Worm (Caenorhabditis elegans) whole organism, mixed stage, embryonic: Measurements from ENCODE around the gene K06B9.6.
"Not testable (repeated sequence)": the region's sequence is repeated elsewhere in the genome, so short reads cannot be mapped to it uniquely, and the experiment has no call there.

Source experiments
- M03D4.4 ChIP-seq: sonication (generic microtip); optimal IDR thresholded peaks from 2 replicates; lab custom pipeline; 2017; ENCODE audit warnings: mild to moderate bottlenecking, missing genetic modification characterization, missing compliant biosample characterization
- bed-3 ChIP-seq: fragments of 200-800 bp; sonication (Bioruptor generic); optimal IDR thresholded peaks from 3 replicates; lab custom pipeline; 2018; ENCODE audit warnings: mild to moderate bottlenecking, missing genetic modification characterization, moderate library complexity, missing compliant biosample characterization
- blmp-1 ChIP-seq: fragments of 150-350 bp; optimal IDR thresholded peaks from 2 replicates; lab custom pipeline; 2014; ENCODE audit warnings: missing biosample characterization, missing genetic modification characterization
- ceh-39 ChIP-seq: fragments of 150-350 bp; optimal IDR thresholded peaks from 2 replicates; lab custom pipeline; 2014; ENCODE audit warnings: missing biosample characterization, missing genetic modification characterization
- ceh-43 ChIP-seq: fragments of 200-800 bp; sonication (Bioruptor generic); optimal IDR thresholded peaks from 2 replicates; lab custom pipeline; 2018; ENCODE audit warnings: mild to moderate bottlenecking, missing genetic modification characterization, moderate library complexity, missing compliant biosample characterization
- ceh-83 ChIP-seq: fragments of 200-800 bp; sonication (Bioruptor generic); optimal IDR thresholded peaks from 2 replicates; lab custom pipeline; 2018; ENCODE audit warnings: mild to moderate bottlenecking, missing genetic modification characterization, missing compliant biosample characterization
- ces-1 ChIP-seq: fragments of 150-350 bp; optimal IDR thresholded peaks from 2 replicates; lab custom pipeline; 2014; ENCODE audit warnings: missing biosample characterization, missing genetic modification reagents, missing genetic modification characterization
- cnd-1 ChIP-seq: fragments of 200-800 bp; sonication (Bioruptor generic); optimal IDR thresholded peaks from 2 replicates; lab custom pipeline; 2018; ENCODE audit warnings: mild to moderate bottlenecking, missing genetic modification characterization, missing compliant biosample characterization
- drap-1 ChIP-seq: fragments of 200-800 bp; sonication (Bioruptor generic); optimal IDR thresholded peaks from 3 replicates; lab custom pipeline; 2018; ENCODE audit warnings: mild to moderate bottlenecking, missing genetic modification characterization, missing compliant biosample characterization
- elt-3 ChIP-seq: fragments of 150-350 bp; optimal IDR thresholded peaks from 2 replicates; lab custom pipeline; 2014; ENCODE audit warnings: missing biosample characterization, missing genetic modification characterization
- flh-1 ChIP-seq: fragments of 200-800 bp; sonication (Bioruptor generic); optimal IDR thresholded peaks from 2 replicates; lab custom pipeline; 2018; ENCODE audit warnings: mild to moderate bottlenecking, missing genetic modification characterization, moderate library complexity, missing compliant biosample characterization
- ham-2 ChIP-seq: fragments of 200-800 bp; sonication (Bioruptor generic); optimal IDR thresholded peaks from 2 replicates; lab custom pipeline; 2018; ENCODE audit warnings: mild to moderate bottlenecking, missing genetic modification characterization, missing compliant biosample characterization
- hlh-1 ChIP-seq: fragments of 150-350 bp; optimal IDR thresholded peaks from 2 replicates; lab custom pipeline; 2014; ENCODE audit warnings: missing biosample characterization, missing genetic modification reagents, missing genetic modification characterization
- lin-13 ChIP-seq: fragments of 150-350 bp; optimal IDR thresholded peaks from 2 replicates; lab custom pipeline; 2014; ENCODE audit warnings: missing biosample characterization, missing genetic modification characterization
- lsy-2 ChIP-seq: fragments of 150-350 bp; optimal IDR thresholded peaks from 2 replicates; lab custom pipeline; 2014; ENCODE audit warnings: missing biosample characterization, missing genetic modification characterization
- mab-5 ChIP-seq: fragments of 150-350 bp; optimal IDR thresholded peaks from 2 replicates; lab custom pipeline; 2014; ENCODE audit warnings: missing biosample characterization, missing genetic modification characterization
- mep-1 ChIP-seq: fragments of 150-350 bp; optimal IDR thresholded peaks from 2 replicates; lab custom pipeline; 2017; ENCODE audit warnings: missing biosample characterization, missing genetic modification reagents, missing genetic modification characterization, inconsistent platforms
- mls-2 ChIP-seq: sonication (generic microtip); optimal IDR thresholded peaks from 2 replicates; lab custom pipeline; 2016; ENCODE audit warnings: mild to moderate bottlenecking, missing genetic modification characterization, moderate library complexity, missing compliant biosample characterization
- nhr-12 ChIP-seq: fragments of 150-350 bp; optimal IDR thresholded peaks from 2 replicates; lab custom pipeline; 2014; ENCODE audit warnings: missing biosample characterization, missing genetic modification characterization
- nhr-2 ChIP-seq: fragments of 150-350 bp; optimal IDR thresholded peaks from 2 replicates; lab custom pipeline; 2014; ENCODE audit warnings: missing biosample characterization, missing genetic modification characterization
- nhr-237 ChIP-seq: fragments of 150-350 bp; optimal IDR thresholded peaks from 2 replicates; lab custom pipeline; 2014; ENCODE audit warnings: missing biosample characterization, missing genetic modification characterization
- nhr-28 ChIP-seq: fragments of 150-350 bp; optimal IDR thresholded peaks from 2 replicates; lab custom pipeline; 2014; ENCODE audit warnings: missing biosample characterization, missing genetic modification characterization
- snpc-4 ChIP-seq: fragments of 150-350 bp; optimal IDR thresholded peaks from 2 replicates; lab custom pipeline; 2014; ENCODE audit warnings: missing biosample characterization, missing genetic modification characterization
- sptf-1 ChIP-seq: sonication (generic microtip); optimal IDR thresholded peaks from 2 replicates; lab custom pipeline; 2017; ENCODE audit warnings: mild to moderate bottlenecking, missing genetic modification characterization, moderate library complexity, missing compliant biosample characterization
- tbx-8 ChIP-seq: fragments of 200-800 bp; sonication (Bioruptor generic); optimal IDR thresholded peaks from 2 replicates; lab custom pipeline; 2018; ENCODE audit warnings: mild to moderate bottlenecking, missing genetic modification characterization, moderate library complexity, missing compliant biosample characterization
- unc-39 ChIP-seq: fragments of 150-350 bp; optimal IDR thresholded peaks from 2 replicates; lab custom pipeline; 2014; ENCODE audit warnings: missing biosample characterization, missing genetic modification characterization
- unc-62 ChIP-seq: fragments of 150-350 bp; optimal IDR thresholded peaks from 2 replicates; lab custom pipeline; 2014; ENCODE audit warnings: missing biosample characterization, missing genetic modification reagents, missing genetic modification characterization
- zip-8 ChIP-seq: fragments of 150-350 bp; optimal IDR thresholded peaks from 2 replicates; lab custom pipeline; 2014; ENCODE audit warnings: missing biosample characterization, missing genetic modification characterization

K06B9.6 gene

ce11 chrIV:4186099-4186498 is 10.5 kb downstream of the K06B9.6 start, which contains the start of gene K08D10.11:
K08D10.11 (minus strand) TSS chrIV:4186199.
- TF ChIP-seq bed-3; blmp-1 (tag; lab: Kevin White, UChicago); mls-2 (tag; lab: Kevin White, UChicago): not testable (repeated sequence)

DNA sequence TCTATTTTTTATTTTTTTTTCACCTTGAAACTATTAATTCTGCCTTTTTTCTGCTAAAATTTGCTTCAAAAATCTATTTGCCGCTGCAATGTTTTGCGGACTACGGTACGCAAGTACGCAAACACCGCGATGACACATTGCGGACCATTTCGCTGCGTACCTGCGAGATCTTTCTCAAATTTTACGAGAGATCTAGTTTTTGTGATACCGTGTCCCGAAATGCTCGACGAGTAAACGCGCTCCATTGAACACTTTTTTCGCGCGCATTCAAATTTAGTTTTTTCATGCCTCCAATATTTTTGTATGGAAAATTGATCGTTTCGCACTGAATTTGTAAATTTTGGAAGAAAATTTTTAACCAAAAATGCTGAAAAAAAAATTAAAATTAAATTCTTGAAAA is 11.9 kb downstream of the K06B9.6 start:
- peak; percentile 62 for TF ChIP-seq lsy-2

- TF ChIP-seq ces-1 (GFP tag; lab: Kevin White, UChicago) (no peak), ceh-83 (GFP tag; lab: Kevin White, UChicago) (peak; percentile 2)
Observed at ce11 chrIV:4178424-4178823, 18.2 kb downstream of the K06B9.6 start, which contains the start of gene tsen-34. tsen-34 (plus strand) TSS chrIV:4178457.

ce11 chrIV:4177560-4177959 is 19.1 kb downstream of the K06B9.6 start:
- no peak for TF ChIP-seq mep-1
- TF ChIP-seq ceh-43 (GFP tag; lab: Kevin White, UChicago): no peak
- TF ChIP-seq unc-62 (GFP tag; lab: Kevin White, UChicago): no peak
- no peak for TF ChIP-seq flh-1 (GFP tag; lab: Kevin White, UChicago)
- no peak for TF ChIP-seq unc-39 (tag; lab: Kevin White, UChicago)
- no peak for TF ChIP-seq hlh-1 (tag; lab: Kevin White, UChicago)
- no peak for TF ChIP-seq nhr-237 (tag; lab: Kevin White, UChicago)
- TF ChIP-seq snpc-4 (tag; lab: Kevin White, UChicago): no peak
- TF ChIP-seq nhr-12 (tag; lab: Kevin White, UChicago): no peak
- TF ChIP-seq M03D4.4: no peak
- TF ChIP-seq ham-2 (GFP tag; lab: Kevin White, UChicago): no peak
- TF ChIP-seq drap-1 (GFP tag; lab: Kevin White, UChicago): no peak
- no peak for TF ChIP-seq lin-13
- TF ChIP-seq zip-8: no peak

ce11 chrIV:4176659-4177058 is 20.0 kb downstream of the K06B9.6 start:
- TF ChIP-seq elt-3: no peak
- TF ChIP-seq hlh-1 (tag; lab: Kevin White, UChicago): no peak
- TF ChIP-seq mep-1: no peak
- no peak for TF ChIP-seq tbx-8 (GFP tag; lab: Kevin White, UChicago)
- no peak for TF ChIP-seq lsy-2
- TF ChIP-seq ceh-39 (tag; lab: Kevin White, UChicago): no peak
- no peak for TF ChIP-seq sptf-1 (tag; lab: Kevin White, UChicago)
- no peak for TF ChIP-seq nhr-28 (tag; lab: Kevin White, UChicago)

ce11 chrIV:4176088-4176487 is 20.5 kb downstream of the K06B9.6 start, which contains the start of gene dnj-15:
dnj-15 (plus strand) TSS chrIV:4176388.
- TF ChIP-seq mab-5 (no peak), ceh-43 (GFP tag; lab: Kevin White, UChicago) (no peak), bed-3 (no peak), M03D4.4 (no peak), nhr-2 (tag; lab: Kevin White, UChicago) (no peak), cnd-1 (tag; lab: Kevin White, UChicago) (no peak), nhr-237 (tag; lab: Kevin White, UChicago) (no peak), drap-1 (GFP tag; lab: Kevin White, UChicago) (no peak)

DNA sequence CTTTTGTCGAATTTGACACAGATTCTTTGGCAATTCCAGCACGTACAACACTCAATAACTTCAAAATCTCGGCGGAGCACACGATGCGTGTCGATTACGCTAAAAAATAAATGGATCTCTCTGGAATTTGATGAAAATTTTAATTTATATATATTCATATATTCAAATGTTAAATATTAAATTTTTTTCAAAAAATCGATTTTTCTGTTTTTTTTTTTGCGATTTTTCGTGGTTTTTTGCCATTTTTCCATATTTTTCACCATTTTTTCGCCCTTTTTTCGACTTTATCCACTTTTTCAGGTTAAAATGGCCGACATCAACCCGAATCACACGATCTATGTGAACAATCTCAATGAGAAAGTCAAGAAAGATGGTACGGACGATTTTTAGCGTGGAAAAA is 22.8 kb downstream of the K06B9.6 start, which contains the start of gene rnp-3:
Gene rnp-3, plus strand, starts transcription at position 301 of the 400 bp plus-strand sequence.
- no peak for TF ChIP-seq nhr-2 (tag; lab: Kevin White, UChicago)
- no peak for TF ChIP-seq sptf-1 (tag; lab: Kevin White, UChicago)
- no peak for TF ChIP-seq hlh-1 (tag; lab: Kevin White, UChicago)
- TF ChIP-seq flh-1 (GFP tag; lab: Kevin White, UChicago): no peak
- TF ChIP-seq unc-39 (tag; lab: Kevin White, UChicago): no peak
